Fruit fly (Drosophila melanogaster): ENCODE results near the gene p38c.
A peak's percentile ranks its signal among the peaks of the same experiment; 100 is the strongest.

p38c gene

dm6 chr3R:24141013-24141592 is 8.9 kb downstream of the p38c start, which contains the start of gene Kal1 (continued):
- TF ChIP-seq jim (GFP tag; optimal IDR thresholded peaks at IDR 0.05): no peak

dm6 chr3R:24139646-24140130 is 10.3 kb downstream of the p38c start:
- TF ChIP-seq GATAd (GFP tag; optimal IDR thresholded peaks at IDR 0.05) (no peak), Rel (GFP tag; optimal IDR thresholded peaks at IDR 0.05) (no peak), Rel (tag; optimal IDR thresholded peaks at IDR 0.05) (peak; percentile 92), CG32264 (GFP tag; optimal IDR thresholded peaks at IDR 0.05) (no peak), jim (GFP tag; optimal IDR thresholded peaks at IDR 0.05) (no peak), Jra (GFP tag; optimal IDR thresholded peaks at IDR 0.05) (no peak), Hr78 (GFP tag; optimal IDR thresholded peaks at IDR 0.05) (no peak)

DNA sequence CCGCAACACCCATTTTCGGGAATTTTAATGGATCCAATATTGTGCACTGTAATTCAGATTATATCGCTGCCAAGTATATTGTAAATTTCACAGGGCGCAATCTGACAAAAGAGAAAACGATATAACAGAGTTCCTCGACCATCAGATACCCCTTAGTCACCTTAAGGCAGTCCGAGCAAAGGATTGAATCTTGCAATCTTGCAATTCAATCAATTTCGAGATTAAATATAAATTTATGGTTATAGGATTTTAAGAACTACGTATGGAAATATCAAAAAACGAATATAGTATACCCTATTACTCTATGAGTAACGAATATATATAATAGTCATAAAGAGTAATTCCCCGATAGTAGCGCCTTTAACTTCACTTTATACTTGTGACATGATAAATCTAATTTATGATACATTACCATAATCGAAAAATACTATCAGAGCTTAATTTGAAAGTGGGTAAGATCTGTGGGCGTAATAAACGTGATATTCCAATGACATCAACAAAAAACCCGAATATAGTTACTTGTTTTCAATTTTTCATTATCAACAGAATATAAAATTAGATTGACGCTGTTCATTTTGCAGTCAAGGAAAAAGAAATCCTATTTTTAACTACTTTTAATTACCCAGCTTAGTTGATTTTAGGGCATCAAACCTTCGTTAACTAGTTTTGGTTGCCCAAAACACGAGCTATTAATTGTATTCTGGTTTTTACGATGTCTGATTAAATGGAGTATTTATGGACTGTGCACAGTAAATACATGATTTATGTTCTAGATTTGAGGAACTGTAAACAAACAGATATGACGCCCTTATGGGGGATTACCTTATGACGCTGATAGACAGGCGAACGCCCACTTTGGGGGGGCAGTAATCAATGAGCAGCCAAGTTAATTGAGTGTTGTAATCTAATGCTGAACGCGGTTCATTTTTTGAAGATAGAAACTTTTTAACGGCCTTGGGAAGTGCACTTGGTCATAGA is 11.2 kb downstream of the p38c start:
- TF ChIP-seq psq (GFP tag; optimal IDR thresholded peaks at IDR 0.05) (no peak), fru (GFP tag; optimal IDR thresholded peaks at IDR 0.05) (peak; percentile 5), Abd-B (GFP tag; optimal IDR thresholded peaks at IDR 0.05) (no peak), lola (GFP tag; optimal IDR thresholded peaks at IDR 0.05) (no peak), CG32264 (GFP tag; optimal IDR thresholded peaks at IDR 0.05) (no peak), Dfd (GFP tag; optimal IDR thresholded peaks at IDR 0.05) (no peak), dsf (GFP tag; optimal IDR thresholded peaks at IDR 0.05; ENCODE audit: borderline replicate concordance) (no peak), br (GFP tag; optimal IDR thresholded peaks at IDR 0.05) (no peak), dmrt93B (GFP tag; optimal IDR thresholded peaks at IDR 0.05) (no peak), Rel (GFP tag; optimal IDR thresholded peaks at IDR 0.05) (no peak), Rel (tag; optimal IDR thresholded peaks at IDR 0.05) (peak; percentile 78), Jra (GFP tag; optimal IDR thresholded peaks at IDR 0.05) (no peak), woc (GFP tag; optimal IDR thresholded peaks at IDR 0.05) (no peak), Hr83 (GFP tag; optimal IDR thresholded peaks at IDR 0.05; ENCODE audit: poor library complexity, severe bottlenecking) (no peak), OdsH (GFP tag; optimal IDR thresholded peaks at IDR 0.05) (no peak), Sp1 (GFP tag; optimal IDR thresholded peaks at IDR 0.05) (no peak), sage (GFP tag; optimal IDR thresholded peaks at IDR 0.05) (no peak)

DNA sequence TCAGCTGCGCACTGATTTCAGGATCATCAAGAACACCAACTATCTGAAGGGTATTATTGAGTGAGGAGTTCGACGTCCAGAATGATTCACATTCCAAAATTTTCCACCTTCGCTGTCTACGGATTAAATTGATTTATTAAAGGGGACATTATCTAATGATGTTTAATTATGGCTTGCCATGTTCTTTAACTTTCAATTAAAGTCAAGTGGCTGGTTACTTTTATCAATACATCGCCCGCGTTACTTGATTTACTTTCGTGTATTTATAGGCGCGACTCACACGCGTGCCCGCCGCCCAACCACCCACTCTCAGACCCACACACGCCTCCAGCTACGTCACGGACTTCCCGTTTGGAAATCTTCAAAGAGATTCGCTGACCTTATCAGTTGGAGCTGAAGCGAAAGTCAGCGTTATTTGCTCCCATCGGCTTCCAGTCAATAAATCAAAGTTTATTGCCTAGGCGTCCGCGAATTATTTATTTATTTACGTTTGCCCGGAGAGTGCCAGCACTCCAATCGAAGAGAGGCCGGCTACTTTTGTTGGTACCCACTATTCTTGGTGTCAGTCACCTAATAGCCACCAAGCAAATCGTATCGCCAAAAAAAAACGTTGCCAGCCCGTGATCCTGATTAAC is 12.6 kb downstream of the p38c start, which contains the start of gene Npc2f:
Npc2f (plus strand) TSS at position 585 of the 635 bp plus-strand sequence.
- no peak for TF ChIP-seq Sp1 (GFP tag; optimal IDR thresholded peaks at IDR 0.05)
- no peak for TF ChIP-seq dl (GFP tag; optimal IDR thresholded peaks at IDR 0.05; ENCODE audit: insufficient read depth in 1 of 2, partially characterized antibody in 2 of 2)
- TF ChIP-seq Dif (GFP tag; optimal IDR thresholded peaks at IDR 0.05; ENCODE audit: partially characterized antibody): no peak
- no peak for TF ChIP-seq Hnf4 (GFP tag; optimal IDR thresholded peaks at IDR 0.05)
- no peak for TF ChIP-seq tai (GFP tag; optimal IDR thresholded peaks at IDR 0.05)
- TF ChIP-seq pan (optimal IDR thresholded peaks at IDR 0.05): no peak
- no peak for TF ChIP-seq CrebA (GFP tag; optimal IDR thresholded peaks at IDR 0.05; ENCODE audit: borderline replicate concordance)
- TF ChIP-seq Vsx2 (GFP tag; optimal IDR thresholded peaks at IDR 0.05; ENCODE audit: partially characterized antibody): no peak
- TF ChIP-seq psq (GFP tag; optimal IDR thresholded peaks at IDR 0.05): no peak
- TF ChIP-seq fru (GFP tag; optimal IDR thresholded peaks at IDR 0.05): peak; percentile 72
- peak; percentile 54 for TF ChIP-seq Rel (GFP tag; optimal IDR thresholded peaks at IDR 0.05)
- peak; percentile 77 for TF ChIP-seq Rel (tag; optimal IDR thresholded peaks at IDR 0.05)
- TF ChIP-seq OdsH (GFP tag; optimal IDR thresholded peaks at IDR 0.05): no peak
- no peak for TF ChIP-seq foxo (GFP tag; optimal IDR thresholded peaks at IDR 0.05)
- TF ChIP-seq sv (GFP tag; optimal IDR thresholded peaks at IDR 0.05): no peak
- TF ChIP-seq dmrt93B (GFP tag; optimal IDR thresholded peaks at IDR 0.05): no peak

All from whole organism, wandering third instar larva.